Worm (Caenorhabditis elegans) whole organism, midembryonic: ENCODE results near the gene R05D3.8.

Experiments used
- T22C8.4 ChIP-seq: fragments of 200-800 bp; sonication (Bioruptor generic); IDR thresholded peaks from 2 replicates; pipeline ENCODE4 v1.3.6; 2022; ENCODE audit warnings: missing genetic modification characterization, missing compliant biosample characterization
- cog-1 ChIP-seq: sonication (generic microtip); optimal IDR thresholded peaks from 2 replicates; lab custom pipeline; 2016; ENCODE audit warnings: missing genetic modification characterization, missing compliant biosample characterization
- flt-1 ChIP-seq: fragments of 200-800 bp; sonication (Bioruptor generic); IDR thresholded peaks from 2 replicates; pipeline ENCODE4 v1.3.6; 2022; ENCODE audit warnings: missing genetic modification characterization, missing compliant biosample characterization
- klf-2 ChIP-seq: fragments of 200-800 bp; sonication (Bioruptor generic); conservative IDR thresholded peaks from 2 replicates; pipeline ENCODE4 v1.3.6; 2022; ENCODE audit warnings: missing genetic modification reagents, missing genetic modification characterization, missing compliant biosample characterization
- med-1 ChIP-seq: sonication (generic microtip); optimal IDR thresholded peaks from 2 replicates; lab custom pipeline; 2017; ENCODE audit warnings: missing genetic modification characterization, mild to moderate bottlenecking, missing compliant biosample characterization, antibody characterized with exemption, missing genetic modification reagents; ENCODE audit not compliant: insufficient read depth
- ref-1 ChIP-seq: fragments of 200-800 bp; sonication (Bioruptor generic); conservative IDR thresholded peaks from 2 replicates; pipeline ENCODE4 v1.3.6; 2022; ENCODE audit warnings: missing genetic modification reagents, missing genetic modification characterization, missing compliant biosample characterization
- tab-1 ChIP-seq: fragments of 200-800 bp; sonication (Bioruptor generic); IDR thresholded peaks from 2 replicates; pipeline ENCODE4 v1.3.6; 2022; ENCODE audit warnings: missing genetic modification characterization, missing compliant biosample characterization
- ztf-23 ChIP-seq: fragments of 200-800 bp; sonication (Bioruptor generic); IDR thresholded peaks from 2 replicates; pipeline ENCODE4 v1.3.6; 2022; ENCODE audit warnings: missing genetic modification reagents, missing genetic modification characterization, missing compliant biosample characterization
- ztf-29 ChIP-seq: fragments of 200-800 bp; sonication (Bioruptor generic); IDR thresholded peaks from 2 replicates; pipeline ENCODE4 v1.3.6; 2022; ENCODE audit warnings: missing genetic modification reagents, missing genetic modification characterization, missing compliant biosample characterization

Gene R05D3.8

DNA sequence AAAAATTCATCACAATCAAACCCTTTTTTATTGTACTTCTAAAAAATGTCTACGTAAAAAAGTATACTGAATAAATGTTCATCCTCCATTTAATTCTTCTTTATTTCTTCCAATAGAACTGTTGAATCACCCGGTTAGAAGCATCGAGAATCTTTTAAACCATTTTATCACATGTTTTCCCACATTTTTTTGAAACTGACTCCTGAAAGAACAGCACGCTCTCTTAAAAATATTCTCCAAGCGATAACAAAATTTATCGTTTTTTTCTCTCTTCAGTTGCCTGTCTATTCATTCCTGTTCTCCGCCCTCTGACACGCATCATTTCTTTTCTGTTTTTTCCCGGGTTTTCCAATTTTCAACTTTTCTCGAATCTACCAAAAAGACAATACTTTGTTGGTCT is 33.7 kb downstream of the R05D3.8 start, which contains the start of gene F10E9.12:
Gene F10E9.12, plus strand, starts transcription at position 131 of the 400 bp plus-strand sequence.
- TF ChIP-seq klf-2 (GFP tag; lab: Robert Waterston, UW) (no peak), cog-1 (tag; lab: Kevin White, UChicago) (no peak), ztf-29 (GFP tag; lab: Robert Waterston, UW) (no peak), ref-1 (GFP tag; lab: Robert Waterston, UW) (no peak), flt-1 (no peak), ztf-23 (GFP tag; lab: Robert Waterston, UW) (no peak), tab-1 (GFP tag; lab: Robert Waterston, UW) (no peak), med-1 (no peak), T22C8.4 (GFP tag; lab: Robert Waterston, UW) (no peak)

DNA sequence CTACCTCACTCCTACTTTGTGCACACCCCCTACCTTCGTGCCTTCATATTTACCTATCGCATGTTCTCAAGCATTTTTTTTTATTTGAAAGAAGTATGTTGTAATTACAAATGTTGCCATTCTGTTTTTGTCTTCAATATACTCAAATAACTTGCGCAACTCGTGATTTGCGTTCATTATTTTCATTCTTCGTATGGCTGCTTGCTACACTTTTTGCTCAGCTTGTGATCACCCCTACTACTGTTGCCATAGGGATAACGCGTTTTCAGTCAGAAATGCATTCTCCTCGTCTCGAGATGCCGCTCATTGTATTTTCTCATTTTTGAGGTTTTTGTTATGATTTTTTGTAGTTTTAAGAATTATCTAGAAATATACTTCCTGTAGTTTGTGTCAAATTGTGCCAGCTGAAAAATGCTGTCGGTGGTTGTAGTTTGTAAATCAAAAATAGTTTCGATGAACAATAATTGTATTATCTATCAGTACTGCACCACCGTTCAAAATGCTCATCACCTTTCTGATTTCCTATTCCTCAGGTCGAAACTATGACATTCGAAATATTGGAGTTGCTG is 35.4 kb downstream of the R05D3.8 start, which contains the start of gene F10E9.1:
Gene F10E9.1, plus strand, starts transcription at position 519 of the 569 bp plus-strand sequence.
- no peak for TF ChIP-seq ref-1 (GFP tag; lab: Robert Waterston, UW)
- TF ChIP-seq flt-1, result no peak
- TF ChIP-seq tab-1 (GFP tag; lab: Robert Waterston, UW), result no peak
- no peak for TF ChIP-seq med-1

DNA sequence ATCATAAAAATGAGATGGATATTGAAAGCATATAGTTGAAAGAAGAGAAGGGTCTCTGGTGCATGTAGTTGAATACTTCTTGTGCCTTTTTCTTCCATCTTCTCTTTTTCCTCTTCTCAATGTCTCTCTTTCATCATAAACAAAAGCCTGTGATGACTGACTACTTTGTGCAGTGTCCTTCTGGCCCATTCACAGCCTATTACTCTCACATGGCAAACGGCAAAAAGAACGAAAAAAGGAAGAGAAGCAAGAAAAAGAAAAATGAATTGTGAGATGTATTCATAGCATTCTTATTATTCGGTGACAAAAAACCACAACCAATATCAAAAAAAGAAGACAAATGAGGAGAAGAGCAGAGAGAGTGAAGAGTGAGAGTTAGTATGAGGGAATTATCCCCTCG is 36.9 kb downstream of the R05D3.8 start:
- TF ChIP-seq ztf-29 (GFP tag; lab: Robert Waterston, UW) (no peak), ztf-23 (GFP tag; lab: Robert Waterston, UW) (no peak), flt-1 (no peak), ref-1 (GFP tag; lab: Robert Waterston, UW) (no peak), klf-2 (GFP tag; lab: Robert Waterston, UW) (no peak), tab-1 (GFP tag; lab: Robert Waterston, UW) (no peak), med-1 (no peak), T22C8.4 (GFP tag; lab: Robert Waterston, UW) (no peak), cog-1 (tag; lab: Kevin White, UChicago) (no peak)

DNA sequence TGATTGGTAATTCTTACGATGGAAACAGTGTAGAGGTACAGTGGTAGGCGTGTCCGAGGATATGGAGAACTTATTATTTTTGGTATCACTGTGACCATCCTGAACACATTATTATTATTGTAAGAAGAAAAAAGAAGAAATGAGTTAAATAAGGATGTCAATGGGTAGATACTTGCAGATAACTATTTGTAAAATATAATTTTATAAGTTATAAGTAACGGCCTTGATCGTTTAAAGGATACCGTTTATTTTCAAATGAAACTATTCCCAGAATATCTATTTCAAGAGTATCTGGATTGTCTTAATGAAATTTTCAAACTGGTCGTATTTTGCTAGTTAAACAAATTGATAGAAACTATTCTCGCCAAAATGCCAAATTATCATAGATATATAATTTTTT is 37.9 kb downstream of the R05D3.8 start, which contains the start of gene F10E9.10:
Gene F10E9.10, minus strand, starts transcription at position 101 of the 400 bp plus-strand sequence.
- TF ChIP-seq cog-1 (tag; lab: Kevin White, UChicago) (no peak), klf-2 (GFP tag; lab: Robert Waterston, UW) (no peak), flt-1 (no peak), tab-1 (GFP tag; lab: Robert Waterston, UW) (no peak), T22C8.4 (GFP tag; lab: Robert Waterston, UW) (no peak), med-1 (no peak), ztf-29 (GFP tag; lab: Robert Waterston, UW) (no peak), ztf-23 (GFP tag; lab: Robert Waterston, UW) (no peak), ref-1 (GFP tag; lab: Robert Waterston, UW) (no peak)

DNA sequence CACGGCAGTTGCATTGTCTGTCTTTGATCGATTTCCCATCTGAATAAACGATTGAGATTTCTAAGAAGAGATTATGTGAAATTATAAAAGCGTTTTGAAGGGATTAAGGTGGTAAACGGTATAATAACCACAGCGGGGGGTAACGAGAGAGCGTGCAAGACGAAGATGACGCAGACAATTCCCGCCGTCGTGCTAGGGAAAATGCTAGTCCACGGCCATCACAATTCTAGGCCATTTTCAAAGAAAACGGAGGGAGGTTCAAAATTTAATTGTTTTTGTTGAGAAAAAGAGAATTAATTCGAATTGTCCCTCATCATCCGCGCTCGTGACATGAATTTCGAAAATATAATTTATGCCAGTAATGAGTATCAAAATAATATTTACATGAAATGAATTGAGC is 39.0 kb downstream of the R05D3.8 start, which contains the start of gene F10E9.11:
Gene F10E9.11, minus strand, starts transcription at position 161 of the 400 bp plus-strand sequence.
- no peak for TF ChIP-seq med-1
- TF ChIP-seq ztf-23 (GFP tag; lab: Robert Waterston, UW), result peak; percentile 79; the same call in 1 of the 2 replicates
- no peak for TF ChIP-seq tab-1 (GFP tag; lab: Robert Waterston, UW)
- peak; percentile 81 for TF ChIP-seq flt-1
- peak; percentile 62; the same call in 1 of the 2 replicates for TF ChIP-seq klf-2 (GFP tag; lab: Robert Waterston, UW)
- no peak for TF ChIP-seq ztf-29 (GFP tag; lab: Robert Waterston, UW)
- TF ChIP-seq T22C8.4 (GFP tag; lab: Robert Waterston, UW), result no peak
- TF ChIP-seq ref-1 (GFP tag; lab: Robert Waterston, UW), result no peak
- peak; percentile 63 for TF ChIP-seq cog-1 (tag; lab: Kevin White, UChicago)

DNA sequence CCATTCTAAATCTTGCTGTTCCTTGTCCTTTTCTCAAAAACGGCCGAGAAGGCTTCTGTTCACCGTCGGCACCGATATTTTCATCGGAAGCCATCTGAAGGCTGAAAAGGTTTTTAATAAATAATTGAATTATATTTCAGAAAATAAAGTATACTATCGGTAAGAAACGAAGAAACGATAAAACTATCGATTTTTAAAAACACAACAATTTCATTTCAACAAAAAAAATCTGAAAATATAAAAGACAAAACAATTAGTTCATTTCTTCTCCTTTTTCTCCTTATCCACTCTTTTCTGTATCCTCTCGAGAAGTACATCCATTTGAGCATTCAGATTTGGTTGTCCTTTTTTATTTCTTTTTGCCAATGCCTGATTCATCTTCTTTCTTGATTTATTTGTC is 39.6 kb downstream of the R05D3.8 start, which contains the start of gene sas-4:
Gene sas-4, minus strand, starts transcription at position 101 of the 400 bp plus-strand sequence.
- TF ChIP-seq klf-2 (GFP tag; lab: Robert Waterston, UW) (no peak), ztf-29 (GFP tag; lab: Robert Waterston, UW) (no peak), tab-1 (GFP tag; lab: Robert Waterston, UW) (no peak), flt-1 (no peak), ref-1 (GFP tag; lab: Robert Waterston, UW) (no peak), T22C8.4 (GFP tag; lab: Robert Waterston, UW) (no peak), ztf-23 (GFP tag; lab: Robert Waterston, UW) (no peak), med-1 (no peak), cog-1 (tag; lab: Kevin White, UChicago) (no peak)

DNA sequence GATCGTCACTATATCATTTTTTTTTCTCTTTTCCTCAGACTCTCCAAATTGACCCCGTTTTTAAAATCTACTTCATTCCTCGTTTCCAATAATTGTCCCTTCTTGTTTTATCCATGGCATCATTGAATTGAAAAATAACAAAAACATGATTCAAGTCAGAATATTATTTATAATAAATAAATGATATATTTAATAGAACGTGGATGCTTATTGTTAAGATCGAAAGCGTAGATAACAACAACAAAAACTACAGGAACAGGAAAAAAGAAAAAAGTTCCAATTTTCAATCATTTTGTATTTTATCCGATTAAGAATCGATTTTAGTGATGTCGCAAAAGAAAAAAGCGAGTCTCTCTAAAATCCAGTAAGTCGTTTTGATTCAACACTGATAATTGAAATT is 45.7 kb downstream of the R05D3.8 start, which contains the start of gene F10E9.2:
Gene F10E9.2, plus strand, starts transcription at position 301 of the 400 bp plus-strand sequence.
- no peak for TF ChIP-seq ref-1 (GFP tag; lab: Robert Waterston, UW)
- no peak for TF ChIP-seq ztf-23 (GFP tag; lab: Robert Waterston, UW)
- no peak for TF ChIP-seq med-1
- no peak for TF ChIP-seq tab-1 (GFP tag; lab: Robert Waterston, UW)
- no peak for TF ChIP-seq flt-1
- TF ChIP-seq klf-2 (GFP tag; lab: Robert Waterston, UW), result no peak
- TF ChIP-seq T22C8.4 (GFP tag; lab: Robert Waterston, UW), result no peak
- TF ChIP-seq cog-1 (tag; lab: Kevin White, UChicago), result no peak
- TF ChIP-seq ztf-29 (GFP tag; lab: Robert Waterston, UW), result no peak

DNA sequence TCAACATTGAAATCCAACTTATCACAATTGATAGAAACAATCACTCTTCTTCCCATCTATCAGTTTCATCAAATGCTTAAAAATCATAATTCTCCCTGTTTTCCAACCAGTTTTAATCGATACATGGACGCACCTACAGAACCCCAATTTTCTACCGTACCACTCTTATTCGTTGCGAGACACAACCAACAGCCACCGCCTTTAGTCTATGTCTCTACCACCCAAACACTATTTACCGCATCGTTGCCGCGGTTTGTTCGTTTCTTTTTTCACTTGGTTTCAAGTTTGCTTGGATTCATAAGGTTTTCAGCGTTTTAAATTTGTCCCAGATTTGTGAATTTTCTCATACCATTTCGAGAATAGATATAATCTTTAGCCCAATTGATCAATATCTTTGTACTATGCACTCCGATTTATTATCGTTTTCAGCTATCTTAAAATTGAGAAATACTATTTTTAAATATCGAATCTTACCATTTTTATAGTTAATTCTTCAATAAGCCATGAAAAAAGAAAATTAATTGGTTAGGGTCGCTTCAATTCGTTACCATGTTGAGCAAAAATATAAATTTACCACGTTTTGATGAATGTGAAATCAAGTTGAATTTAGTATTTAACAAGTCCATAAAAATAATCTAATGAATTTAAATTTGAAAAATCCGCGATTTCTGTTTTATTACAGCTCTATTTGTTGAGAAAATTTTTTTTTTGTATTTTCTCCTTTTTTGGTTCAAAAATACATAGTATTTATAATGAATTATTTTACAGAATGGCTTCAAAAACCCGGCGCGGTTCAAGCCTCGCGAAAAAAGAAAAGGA is 47.7 kb downstream of the R05D3.8 start, which contains the start of gene F10E9.3:
Gene F10E9.3, plus strand, starts transcription at position 769 of the 819 bp plus-strand sequence.
- TF ChIP-seq ztf-29 (GFP tag; lab: Robert Waterston, UW) (no peak), med-1 (no peak), flt-1 (no peak), cog-1 (tag; lab: Kevin White, UChicago) (no peak), klf-2 (GFP tag; lab: Robert Waterston, UW) (no peak), ztf-23 (GFP tag; lab: Robert Waterston, UW) (no peak), tab-1 (GFP tag; lab: Robert Waterston, UW) (no peak), ref-1 (GFP tag; lab: Robert Waterston, UW) (no peak), T22C8.4 (GFP tag; lab: Robert Waterston, UW) (no peak)
